Worm (Caenorhabditis elegans): Measurements from ENCODE around the gene npp-25.

- TF ChIP-seq zag-1 (tag; optimal IDR thresholded peaks at IDR 0.05) (no peak), lin-13 (GFP tag; optimal IDR thresholded peaks at IDR 0.05) (no peak), dmd-6 (GFP tag; IDR thresholded peaks at IDR 0.05) (no peak), unc-39 (tag; optimal IDR thresholded peaks at IDR 0.05) (no peak), pha-4 (GFP tag; IDR thresholded peaks at IDR 0.05) (no peak), pha-4 (tag; optimal IDR thresholded peaks at IDR 0.05) (no peak), aly-2 (tag; optimal IDR thresholded peaks at IDR 0.05) (no peak), egl-27 (tag; optimal IDR thresholded peaks at IDR 0.05) (no peak), T20F7.1 (GFP tag; optimal IDR thresholded peaks at IDR 0.05) (no peak), gei-8 (GFP tag; optimal IDR thresholded peaks at IDR 0.05) (no peak), ceh-44 (GFP tag; IDR thresholded peaks at IDR 0.05) (no peak), duxl-1 (tag; optimal IDR thresholded peaks at IDR 0.05; ENCODE audit: poor library complexity) (no peak), dve-1 (tag; optimal IDR thresholded peaks at IDR 0.05; ENCODE audit: insufficient read depth) (no peak), hmg-1.1 (GFP tag; IDR thresholded peaks at IDR 0.05) (no peak), aha-1 (tag) (no peak)
These were observed 25.8 kb upstream of the npp-25 start, which contains the start of gene Y39E4A.1 for ce11 chrIII:12951362-12952228.
